Worm (Caenorhabditis elegans) whole organism, L4 larva: ENCODE data around the gene ttbk-5.
A peak's percentile ranks its signal among the peaks of the same experiment; 100 is the strongest.

Experiments
- D1046.2 ChIP-seq: fragments of 200-800 bp; sonication (Bioruptor generic); IDR thresholded peaks from 2 replicates; pipeline ENCODE4 v1.3.6; 2022; ENCODE audit warnings: missing genetic modification characterization, missing compliant biosample characterization
- F10B5.3 ChIP-seq: sonication (generic microtip); optimal IDR thresholded peaks from 2 replicates; lab custom pipeline; 2016; ENCODE audit warnings: mild to moderate bottlenecking, missing genetic modification characterization, missing compliant biosample characterization
- F26F4.8 ChIP-seq: fragments of 200-800 bp; sonication (Bioruptor generic); conservative IDR thresholded peaks from 2 replicates; pipeline ENCODE4 v1.3.6; 2022; ENCODE audit warnings: missing genetic modification characterization, missing compliant biosample characterization
- F44E2.7 ChIP-seq: fragments of 200-800 bp; sonication (Bioruptor generic); IDR thresholded peaks from 2 replicates; pipeline ENCODE4 v2.1.2; 2022; ENCODE audit warnings: missing genetic modification characterization, missing compliant biosample characterization
- F49E8.2 ChIP-seq: sonication (generic microtip); optimal IDR thresholded peaks from 2 replicates; lab custom pipeline; 2016; ENCODE audit warnings: missing compliant biosample characterization, mild to moderate bottlenecking, missing genetic modification characterization, borderline replicate concordance
- R02D3.7 ChIP-seq: fragments of 150-350 bp; sonication (generic microtip); optimal IDR thresholded peaks from 3 replicates; lab custom pipeline; 2014; ENCODE audit warnings: missing biosample characterization, missing genetic modification characterization
- Y105C5A.15 ChIP-seq: fragments of 200-800 bp; sonication (Bioruptor generic); IDR thresholded peaks from 2 replicates; pipeline ENCODE4 v1.3.6; 2022; ENCODE audit warnings: missing genetic modification characterization, missing compliant biosample characterization
- Y48G9A.11 ChIP-seq: fragments of 200-800 bp; sonication (Bioruptor generic); IDR thresholded peaks from 2 replicates; pipeline ENCODE4 v1.3.6; 2022; ENCODE audit warnings: missing genetic modification reagents, missing genetic modification characterization, missing compliant biosample characterization
- Y5F2A.4 ChIP-seq: fragments of 200-800 bp; sonication (Bioruptor generic); optimal IDR thresholded peaks from 2 replicates; lab custom pipeline; 2018; ENCODE audit warnings: mild to moderate bottlenecking, missing genetic modification characterization, missing compliant biosample characterization
- ZK337.2 ChIP-seq: fragments of 200-800 bp; sonication (Bioruptor generic); IDR thresholded peaks from 2 replicates; pipeline ENCODE4 v1.3.6; 2022; ENCODE audit warnings: missing genetic modification reagents, missing genetic modification characterization, missing compliant biosample characterization
- aha-1 ChIP-seq: fragments of 150-350 bp; peaks from one replicate; lab custom pipeline; 2014; ENCODE audit warnings: missing biosample characterization, missing genetic modification characterization
- ceh-62 ChIP-seq: sonication (generic microtip); optimal IDR thresholded peaks from 2 replicates; lab custom pipeline; 2017; ENCODE audit warnings: missing biosample characterization, missing genetic modification characterization
- ces-1 ChIP-seq: fragments of 150-350 bp; sonication (generic microtip); optimal IDR thresholded peaks from 4 replicates; lab custom pipeline; 2014; ENCODE audit warnings: missing biosample characterization, missing genetic modification reagents, missing genetic modification characterization
- daf-16 ChIP-seq, 3 experiments: sonication (generic microtip); optimal IDR thresholded peaks; 2 replicates each; lab custom pipeline; 2016 to 2017; ENCODE audit warnings: missing genetic modification characterization in 3 of 3, missing genetic modification reagents in 3 of 3, mild to moderate bottlenecking in 2 of 3, missing compliant biosample characterization in 2 of 3, missing biosample characterization in 1 of 3, moderate library complexity in 1 of 3
- daf-19 ChIP-seq: fragments of 200-800 bp; sonication (Bioruptor generic); conservative IDR thresholded peaks from 2 replicates; pipeline ENCODE4 v1.3.6; 2022; ENCODE audit warnings: missing genetic modification characterization, missing compliant biosample characterization
- daf-8 ChIP-seq: fragments of 200-800 bp; sonication (Bioruptor generic); IDR thresholded peaks from 2 replicates; pipeline ENCODE4 v1.3.6; 2022; ENCODE audit warnings: missing genetic modification characterization, missing compliant biosample characterization
- dmd-8 ChIP-seq: fragments of 200-800 bp; sonication (Bioruptor generic); IDR thresholded peaks from 2 replicates; pipeline ENCODE4 v1.3.6; 2022; ENCODE audit warnings: missing genetic modification characterization, missing compliant biosample characterization
- dpl-1 ChIP-seq: fragments of 150-350 bp; optimal IDR thresholded peaks from 2 replicates; lab custom pipeline; 2014; ENCODE audit warnings: missing biosample characterization, missing genetic modification reagents, missing genetic modification characterization
- egl-27 ChIP-seq: sonication (generic microtip); optimal IDR thresholded peaks from 3 replicates; lab custom pipeline; 2017; ENCODE audit warnings: missing biosample characterization, missing genetic modification reagents, missing genetic modification characterization
- egl-43 ChIP-seq: fragments of 200-800 bp; sonication (Bioruptor generic); IDR thresholded peaks from 2 replicates; pipeline ENCODE4 v1.3.6; 2022; ENCODE audit warnings: missing genetic modification reagents, missing genetic modification characterization, missing compliant biosample characterization
- fkh-10 ChIP-seq: fragments of 150-350 bp; optimal IDR thresholded peaks from 2 replicates; lab custom pipeline; 2014; ENCODE audit warnings: missing biosample characterization, missing genetic modification reagents, missing genetic modification characterization
- hlh-11 ChIP-seq: fragments of 200-800 bp; sonication (Bioruptor generic); optimal IDR thresholded peaks from 2 replicates; lab custom pipeline; 2018; ENCODE audit warnings: mild to moderate bottlenecking, missing genetic modification characterization, missing compliant biosample characterization
- lim-7 ChIP-seq: fragments of 200-800 bp; sonication (Bioruptor generic); IDR thresholded peaks from 2 replicates; pipeline ENCODE4 v1.3.6; 2022; ENCODE audit warnings: missing genetic modification characterization, missing compliant biosample characterization
- lin-13 ChIP-seq: fragments of 150-350 bp; optimal IDR thresholded peaks from 2 replicates; lab custom pipeline; 2014; ENCODE audit warnings: missing biosample characterization, missing genetic modification reagents, missing genetic modification characterization
- lin-38 ChIP-seq: fragments of 200-800 bp; sonication (Bioruptor generic); IDR thresholded peaks from 2 replicates; pipeline ENCODE4 v1.3.6; 2022; ENCODE audit warnings: missing genetic modification reagents, missing genetic modification characterization, missing compliant biosample characterization
- lsy-2 ChIP-seq, 2 experiments: fragments of 150-350 bp in 1 of 2; sonication (generic microtip) in 1 of 2; optimal IDR thresholded peaks; 2 replicates each; lab custom pipeline; 2014 to 2017; ENCODE audit warnings: missing biosample characterization in 2 of 2, missing genetic modification characterization in 2 of 2
- madf-5 ChIP-seq, 2 experiments: fragments of 200-800 bp; sonication (Bioruptor generic); IDR thresholded peaks; 2 replicates each; pipeline ENCODE4 v1.3.6; 2022; ENCODE audit warnings: missing compliant biosample characterization in 2 of 2, missing genetic modification characterization in 2 of 2
- mdl-1 ChIP-seq, 2 experiments: fragments of 150-350 bp in 1 of 2; sonication (generic microtip) in 1 of 2; optimal IDR thresholded peaks; 2 replicates each; lab custom pipeline; 2014 to 2017; ENCODE audit warnings: missing biosample characterization in 2 of 2, missing genetic modification characterization in 2 of 2
- mdt-29 ChIP-seq: fragments of 200-800 bp; sonication (Bioruptor generic); IDR thresholded peaks from 2 replicates; pipeline ENCODE4 v1.3.6; 2022; ENCODE audit warnings: missing genetic modification reagents, missing genetic modification characterization, missing compliant biosample characterization
- mxl-3 ChIP-seq: fragments of 200-800 bp; sonication (Bioruptor generic); optimal IDR thresholded peaks from 2 replicates; lab custom pipeline; 2018; ENCODE audit warnings: mild to moderate bottlenecking, missing genetic modification characterization, missing compliant biosample characterization
- nhr-10 ChIP-seq: fragments of 150-350 bp; optimal IDR thresholded peaks from 2 replicates; lab custom pipeline; 2014; ENCODE audit warnings: missing biosample characterization, missing genetic modification characterization
- nhr-11 ChIP-seq: fragments of 150-350 bp; optimal IDR thresholded peaks from 2 replicates; lab custom pipeline; 2014; ENCODE audit warnings: missing biosample characterization, missing genetic modification characterization
- nhr-111 ChIP-seq: fragments of 200-800 bp; sonication (Bioruptor generic); optimal IDR thresholded peaks from 2 replicates; lab custom pipeline; 2018; ENCODE audit warnings: mild to moderate bottlenecking, missing genetic modification characterization, missing compliant biosample characterization
- nhr-237 ChIP-seq: sonication (generic microtip); optimal IDR thresholded peaks from 2 replicates; lab custom pipeline; 2017; ENCODE audit warnings: missing biosample characterization, missing genetic modification characterization
- nhr-41 ChIP-seq: fragments of 200-800 bp; sonication (Bioruptor generic); IDR thresholded peaks from 2 replicates; pipeline ENCODE4 v1.3.6; 2022; ENCODE audit warnings: missing genetic modification reagents, missing genetic modification characterization, missing compliant biosample characterization
- nhr-42 ChIP-seq: fragments of 200-800 bp; sonication (Bioruptor generic); IDR thresholded peaks from 2 replicates; pipeline ENCODE4 v1.3.6; 2022; ENCODE audit warnings: missing genetic modification characterization, missing compliant biosample characterization
- nhr-6 ChIP-seq: fragments of 150-350 bp; optimal IDR thresholded peaks from 2 replicates; lab custom pipeline; 2014; ENCODE audit warnings: missing biosample characterization, missing genetic modification characterization
- nhr-77 ChIP-seq: fragments of 150-350 bp; optimal IDR thresholded peaks from 2 replicates; lab custom pipeline; 2014; ENCODE audit warnings: missing biosample characterization, missing genetic modification characterization
- pha-4 ChIP-seq, 2 experiments: fragments of 150-350 bp in 1 of 2; fragments of 200-800 bp in 1 of 2; sonication (Bioruptor generic) in 1 of 2; IDR thresholded peaks in 1 of 2; optimal IDR thresholded peaks in 1 of 2; 2 replicates each; pipeline versions ENCODE4 v1.3.6 to Lab custom; 2014 to 2022; ENCODE audit warnings: missing genetic modification characterization in 2 of 2, missing genetic modification reagents in 2 of 2, missing biosample characterization in 1 of 2, missing compliant biosample characterization in 1 of 2
- php-3 ChIP-seq: fragments of 200-800 bp; sonication (Bioruptor generic); IDR thresholded peaks from 2 replicates; pipeline ENCODE4 v1.3.6; 2022; ENCODE audit warnings: missing genetic modification reagents, missing genetic modification characterization, missing compliant biosample characterization
- rbr-2 ChIP-seq: sonication (generic microtip); optimal IDR thresholded peaks from 2 replicates; lab custom pipeline; 2016; ENCODE audit warnings: missing genotype, missing genetic modification characterization, missing compliant biosample characterization
- set-16 ChIP-seq: fragments of 200-800 bp; sonication (Bioruptor generic); IDR thresholded peaks from 2 replicates; pipeline ENCODE4 v1.3.6; 2022; ENCODE audit warnings: missing genetic modification reagents, missing genetic modification characterization, missing compliant biosample characterization
- snpc-1.2 ChIP-seq: fragments of 200-800 bp; sonication (Bioruptor generic); IDR thresholded peaks from 2 replicates; pipeline ENCODE4 v1.3.6; 2022; ENCODE audit warnings: missing genetic modification reagents, missing genetic modification characterization, missing compliant biosample characterization
- unc-130 ChIP-seq: sonication (generic microtip); optimal IDR thresholded peaks from 2 replicates; lab custom pipeline; 2016; ENCODE audit warnings: missing genetic modification reagents, missing genetic modification characterization, missing compliant biosample characterization
- zip-2 ChIP-seq: fragments of 150-350 bp; optimal IDR thresholded peaks from 2 replicates; lab custom pipeline; 2014; ENCODE audit warnings: missing biosample characterization, missing genetic modification characterization
- ztf-11 ChIP-seq: fragments of 150-350 bp; optimal IDR thresholded peaks from 2 replicates; lab custom pipeline; 2014; ENCODE audit warnings: missing biosample characterization, missing genetic modification characterization

The ttbk-5 gene

DNA sequence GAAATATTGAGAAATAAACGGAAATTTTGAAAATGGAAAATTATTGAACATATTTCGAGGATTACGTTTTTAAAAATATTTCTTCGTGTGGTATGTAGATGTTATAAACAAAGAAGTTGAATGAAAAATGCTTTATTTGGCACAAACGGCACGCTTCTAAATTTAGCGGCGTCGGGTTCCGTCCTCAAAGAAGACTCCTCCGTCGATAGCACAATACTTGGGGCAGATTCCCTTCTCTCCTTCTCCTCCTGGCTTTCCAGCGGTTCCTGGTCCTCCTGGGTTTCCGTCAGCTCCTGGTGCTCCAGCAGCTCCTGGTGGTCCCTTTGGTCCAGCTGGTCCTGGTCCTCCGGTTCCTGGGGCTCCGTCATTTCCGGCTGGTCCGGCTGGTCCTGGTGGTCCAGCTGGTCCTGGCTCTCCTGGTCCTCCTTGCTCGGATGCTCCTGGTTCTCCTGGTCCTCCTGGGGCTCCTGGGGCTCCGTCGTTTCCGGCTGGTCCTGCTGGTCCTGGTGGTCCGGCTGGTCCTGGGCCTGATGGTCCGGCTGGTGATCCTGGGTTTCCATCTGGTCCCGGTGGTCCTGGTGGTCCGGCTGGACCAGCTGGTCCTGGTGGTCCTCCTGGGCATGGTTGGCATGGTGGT, 6.0 kb upstream of the ttbk-5 start, which contains the start of gene W01B6.8:
W01B6.8 (minus strand) TSS at position 51 of the 637 bp plus-strand sequence.
- 0 out of 2 replicates have a peak, but pooled peaks have one; percentile 19 for TF ChIP-seq egl-43 (GFP tag; lab: Robert Waterston, UW)
- TF ChIP-seq pha-4 (GFP tag; IDR thresholded peaks at IDR 0.05; lab: Robert Waterston, UW) = peak; percentile 67; the same call in 1 of the 2 replicates
- TF ChIP-seq pha-4 (tag; optimal IDR thresholded peaks at IDR 0.05; lab: Kevin White, UChicago) = no peak
- TF ChIP-seq set-16 (GFP tag; lab: Robert Waterston, UW) = peak; percentile 99
- TF ChIP-seq ztf-11 = no peak

DNA sequence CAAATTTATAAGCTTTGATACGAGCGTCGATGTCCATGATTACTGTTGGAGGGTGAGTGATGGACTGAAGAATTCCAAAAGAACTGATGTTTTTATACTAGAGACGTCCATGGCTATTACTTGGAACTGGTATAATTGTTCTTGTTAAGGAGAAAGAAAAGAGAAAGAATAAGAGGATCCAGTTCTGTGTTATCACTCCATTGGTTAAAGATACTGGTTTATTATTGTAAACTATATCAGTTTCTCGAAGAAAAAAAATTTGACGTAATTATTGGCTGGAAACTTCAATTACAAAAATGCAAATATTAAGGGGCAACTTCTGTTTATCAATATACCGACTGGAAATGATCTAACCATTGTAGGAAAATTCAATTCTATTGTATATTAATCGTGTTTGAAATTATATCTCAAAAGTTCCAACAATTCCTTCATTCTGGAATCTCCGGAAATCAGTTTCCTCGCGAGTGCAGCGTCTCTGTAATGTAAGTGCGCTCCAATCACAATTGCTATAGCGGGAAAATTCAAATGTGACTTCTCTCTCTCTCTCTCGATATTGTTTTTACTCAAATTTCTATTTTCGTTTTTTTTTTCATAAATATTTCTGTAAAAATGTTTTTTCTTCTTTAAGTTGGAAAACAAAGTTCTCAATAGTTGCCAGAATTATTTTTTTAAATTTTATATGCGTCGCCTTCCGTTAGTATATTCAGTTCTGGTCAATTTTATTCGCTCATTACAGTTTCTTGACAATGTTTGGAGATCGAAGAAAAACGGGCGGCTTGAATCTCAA, 4.9 kb upstream of the ttbk-5 start, which contains the start of the genes col-2 and ndc-80:
col-2 (minus strand) TSS at position 51 of the 787 bp plus-strand sequence.
ndc-80 (plus strand) TSS at position 737 of the 787 bp plus-strand sequence.
- TF ChIP-seq nhr-6 = peak; percentile 82
- no peak for TF ChIP-seq daf-16 (GFP tag; optimal IDR thresholded peaks at IDR 0.05; lab: Kevin White, UChicago)
- no peak for TF ChIP-seq daf-16 (tag; optimal IDR thresholded peaks at IDR 0.05; lab: Kevin White, UChicago)
- peak in 1 of 2 experiments; percentile 0 for TF ChIP-seq mdl-1 (tag; optimal IDR thresholded peaks at IDR 0.05; lab: Kevin White, UChicago)
- no peak for TF ChIP-seq nhr-111 (GFP tag; lab: Kevin White, UChicago)
- peak; percentile 90 for TF ChIP-seq aha-1 (tag; lab: Kevin White, UChicago)
- TF ChIP-seq nhr-42 (GFP tag; lab: Robert Waterston, UW) = no peak
- no peak for TF ChIP-seq daf-19 (GFP tag; lab: Robert Waterston, UW)
- no peak for TF ChIP-seq Y5F2A.4 (GFP tag; lab: Kevin White, UChicago)
- TF ChIP-seq F44E2.7 (GFP tag; lab: Robert Waterston, UW) = no peak
- peak; percentile 35 for TF ChIP-seq nhr-11 (tag; lab: Kevin White, UChicago)
- peak; percentile 27 for TF ChIP-seq mxl-3 (GFP tag; lab: Kevin White, UChicago)
- no peak for TF ChIP-seq nhr-10 (tag; lab: Kevin White, UChicago)
- TF ChIP-seq F10B5.3 (tag; lab: Kevin White, UChicago) = no peak
- TF ChIP-seq lsy-2 (tag; optimal IDR thresholded peaks at IDR 0.05; lab: Kevin White, UChicago) = no peak
- TF ChIP-seq nhr-237 (tag; lab: Kevin White, UChicago) = no peak
- no peak for TF ChIP-seq nhr-77 (tag; lab: Kevin White, UChicago)
- TF ChIP-seq lin-38 (GFP tag; lab: Robert Waterston, UW) = peak; percentile 94
- TF ChIP-seq set-16 (GFP tag; lab: Robert Waterston, UW) = no peak
- no peak for TF ChIP-seq ztf-11
- no peak for TF ChIP-seq ceh-62 (tag; lab: Kevin White, UChicago)
- TF ChIP-seq rbr-2 = peak; percentile 43
- no peak for TF ChIP-seq Y105C5A.15 (GFP tag; lab: Robert Waterston, UW)
- TF ChIP-seq daf-8 (GFP tag; lab: Robert Waterston, UW) = no peak
- TF ChIP-seq zip-2 (tag; lab: Kevin White, UChicago) = no peak
- no peak for TF ChIP-seq R02D3.7 (tag; lab: Kevin White, UChicago)
- TF ChIP-seq hlh-11 = peak; percentile 19
- no peak for TF ChIP-seq php-3 (GFP tag; lab: Robert Waterston, UW)
- TF ChIP-seq snpc-1.2 = peak; percentile 55; the same call in 1 of the 2 replicates
- no peak for TF ChIP-seq F26F4.8 (GFP tag; lab: Robert Waterston, UW)
- TF ChIP-seq ces-1 (GFP tag; lab: Kevin White, UChicago) = no peak
- TF ChIP-seq mdt-29 (GFP tag; lab: Robert Waterston, UW) = no peak
- no peak for TF ChIP-seq fkh-10 (GFP tag; lab: Kevin White, UChicago)
- TF ChIP-seq lin-13 (GFP tag; lab: Kevin White, UChicago) = peak; percentile 37
- peak; percentile 59; the same call in 1 of the 2 replicates for TF ChIP-seq ZK337.2 (GFP tag; lab: Robert Waterston, UW)
- TF ChIP-seq F49E8.2 (tag; lab: Kevin White, UChicago) = no peak
- TF ChIP-seq D1046.2 (GFP tag; lab: Robert Waterston, UW) = no peak
- peak; percentile 82 for TF ChIP-seq dpl-1 (GFP tag; lab: Kevin White, UChicago)
- TF ChIP-seq dmd-8 (GFP tag; lab: Robert Waterston, UW) = no peak
- TF ChIP-seq egl-27 (tag; lab: Kevin White, UChicago) = no peak
- no peak for TF ChIP-seq Y48G9A.11 (GFP tag; lab: Robert Waterston, UW)
- TF ChIP-seq nhr-41 = no peak
- TF ChIP-seq lim-7 (GFP tag; lab: Robert Waterston, UW) = no peak
- TF ChIP-seq unc-130 (GFP tag; lab: Kevin White, UChicago) = peak; percentile 82
- TF ChIP-seq madf-5 (GFP tag; IDR thresholded peaks at IDR 0.05; lab: Robert Waterston, UW) = no peak
